Fruit fly (Drosophila melanogaster): ENCODE results near the gene Uggt.

Gene Uggt

DNA sequence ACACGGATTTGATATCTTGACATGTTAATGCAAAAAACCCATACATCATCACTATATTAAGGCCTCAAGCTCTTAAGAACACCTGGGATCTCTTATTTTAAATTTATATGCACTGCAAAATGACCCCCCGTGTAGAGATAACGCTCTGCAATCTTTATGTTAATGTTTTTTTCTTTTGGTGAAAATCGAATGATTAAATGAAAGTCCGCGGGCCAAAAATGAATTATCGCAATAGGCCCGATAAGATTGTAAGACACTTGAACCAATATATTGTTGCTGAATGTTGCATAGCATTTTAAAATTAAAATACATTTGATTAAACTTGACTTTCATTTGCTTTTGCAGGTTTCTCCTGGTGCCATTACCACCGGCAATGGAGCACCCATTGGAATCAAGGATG, 46.6 kb upstream of the Uggt start:
- TF ChIP-seq svp (GFP tag) (peak; percentile 94), Sox14 (GFP tag; optimal IDR thresholded peaks at IDR 0.05) (no peak), CG32006 (GFP tag; optimal IDR thresholded peaks at IDR 0.05) (no peak), Eip93F (GFP tag; optimal IDR thresholded peaks at IDR 0.05) (peak; percentile 56), vri (GFP tag; optimal IDR thresholded peaks at IDR 0.05) (peak; percentile 68), acj6 (GFP tag; optimal IDR thresholded peaks at IDR 0.05) (no peak)

DNA sequence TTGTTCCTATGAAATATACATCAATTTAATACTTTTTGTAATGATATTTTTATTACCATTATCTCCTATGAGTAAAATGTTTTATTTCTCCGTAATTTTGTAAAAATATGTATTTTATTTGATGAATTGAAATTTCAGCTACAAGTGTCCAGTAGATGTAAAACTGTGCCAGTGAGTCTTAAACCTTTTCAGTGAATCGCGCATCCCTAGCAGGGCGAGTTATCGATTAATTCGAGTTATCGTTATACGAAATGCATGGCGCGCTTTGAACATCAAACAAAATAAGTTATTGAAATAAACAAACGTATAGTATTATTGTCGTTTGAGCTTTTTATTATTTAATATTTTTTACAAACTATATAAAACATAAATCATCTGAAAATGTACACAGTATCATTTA, 44.2 kb upstream of the Uggt start:
- TF ChIP-seq svp (GFP tag) (peak; percentile 34), Hr4 (GFP tag; optimal IDR thresholded peaks at IDR 0.05) (peak; percentile 10), esn (GFP tag; optimal IDR thresholded peaks at IDR 0.05) (peak; percentile 1), CG8632 (GFP tag; optimal IDR thresholded peaks at IDR 0.05) (no peak), Eip93F (GFP tag; optimal IDR thresholded peaks at IDR 0.05) (peak; percentile 7), Gug (GFP tag; IDR thresholded peaks at IDR 0.05) (no peak)

DNA sequence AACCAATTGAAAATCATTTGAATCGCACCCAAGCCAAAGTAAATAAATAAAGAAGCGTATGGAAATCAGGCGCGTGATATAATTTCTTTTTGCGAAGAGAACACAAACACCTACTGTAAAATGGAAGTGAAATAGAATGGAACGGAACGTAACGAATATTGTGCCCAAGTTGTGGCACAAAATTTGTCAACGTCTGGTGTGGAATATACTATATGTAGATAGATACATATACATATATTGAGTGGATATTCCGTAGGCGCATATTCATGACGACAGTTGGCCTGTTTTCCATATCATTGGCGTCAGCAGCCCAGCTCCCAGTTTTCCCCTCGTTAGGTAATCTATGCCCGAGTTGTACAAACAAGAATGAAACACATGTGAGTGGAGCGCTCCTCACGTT, 40.4 kb upstream of the Uggt start:
- TF ChIP-seq CG32006 (GFP tag; optimal IDR thresholded peaks at IDR 0.05) (no peak), CG6808 (GFP tag; optimal IDR thresholded peaks at IDR 0.05) (no peak), CG15336 (GFP tag; IDR thresholded peaks at IDR 0.05) (no peak), Lpt (GFP tag; optimal IDR thresholded peaks at IDR 0.05) (no peak), OdsH (GFP tag; optimal IDR thresholded peaks at IDR 0.05) (no peak), CG11902 (GFP tag; optimal IDR thresholded peaks at IDR 0.05) (no peak), CG10669 (GFP tag; optimal IDR thresholded peaks at IDR 0.05) (no peak), achi (GFP tag; optimal IDR thresholded peaks at IDR 0.05) (no peak)

DNA sequence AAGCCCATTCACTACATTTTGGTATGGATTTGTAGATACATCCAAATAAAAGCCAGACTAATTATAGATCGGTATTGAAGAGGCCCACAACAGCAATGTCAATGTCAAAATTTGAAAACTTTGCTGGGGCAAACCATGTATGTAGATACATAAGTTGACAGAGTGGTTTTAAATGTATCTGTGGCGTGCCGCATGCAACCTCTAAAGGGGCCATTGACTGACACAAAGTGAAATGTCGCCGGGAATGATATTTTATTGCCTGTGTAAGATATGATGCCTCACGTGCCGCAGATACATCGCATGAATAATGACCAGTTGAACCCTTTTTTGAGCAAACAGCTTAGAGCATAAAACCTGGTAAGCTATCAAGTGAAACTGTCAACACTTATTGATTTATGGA, 39.8 kb upstream of the Uggt start:
- no peak for TF ChIP-seq topi (GFP tag; optimal IDR thresholded peaks at IDR 0.05)
- no peak for TF ChIP-seq lz (GFP tag; optimal IDR thresholded peaks at IDR 0.05)
- TF ChIP-seq Hr38 (GFP tag; optimal IDR thresholded peaks at IDR 0.05) = no peak
- TF ChIP-seq ss (GFP tag; optimal IDR thresholded peaks at IDR 0.05) = peak in 1 of 2 experiments; percentile 82
- TF ChIP-seq Gug (GFP tag; IDR thresholded peaks at IDR 0.05) = no peak
- TF ChIP-seq fkh (GFP tag; optimal IDR thresholded peaks at IDR 0.05) = no peak

DNA sequence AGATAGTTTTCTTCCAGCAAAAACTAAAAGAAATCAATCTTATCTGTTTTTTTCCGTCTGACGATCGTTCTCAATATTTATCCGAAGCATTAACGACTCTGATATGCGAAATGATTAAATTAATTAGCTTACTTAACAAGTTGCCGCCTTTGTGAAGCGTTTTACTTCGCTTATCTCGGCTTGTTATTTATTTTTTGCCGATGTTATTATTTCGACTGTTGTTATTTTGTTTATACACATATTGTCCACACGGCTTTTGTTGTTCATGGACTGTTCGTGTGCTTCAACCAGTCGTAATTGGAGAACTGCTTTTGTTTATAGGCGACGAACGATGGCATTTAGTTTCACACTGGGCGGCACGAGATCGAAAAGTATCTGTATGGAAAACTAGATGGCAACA, 39.3 kb upstream of the Uggt start:
- peak; percentile 76 for TF ChIP-seq fkh (GFP tag; optimal IDR thresholded peaks at IDR 0.05)
- TF ChIP-seq dac (GFP tag; optimal IDR thresholded peaks at IDR 0.05) = no peak
- peak in 1 of 2 experiments; percentile 0 for TF ChIP-seq ss (GFP tag; optimal IDR thresholded peaks at IDR 0.05)
- TF ChIP-seq achi (GFP tag; optimal IDR thresholded peaks at IDR 0.05) = no peak
- no peak for TF ChIP-seq CG6792 (GFP tag; optimal IDR thresholded peaks at IDR 0.05)
- TF ChIP-seq CG34406 (GFP tag; optimal IDR thresholded peaks at IDR 0.05) = peak; percentile 1
- TF ChIP-seq CG10669 (GFP tag; optimal IDR thresholded peaks at IDR 0.05) = no peak
- TF ChIP-seq topi (GFP tag; optimal IDR thresholded peaks at IDR 0.05) = peak; percentile 15
- TF ChIP-seq CG3919 (GFP tag; optimal IDR thresholded peaks at IDR 0.05) = no peak
- TF ChIP-seq Eip78C (GFP tag) = peak; percentile 78
- TF ChIP-seq fd59A (GFP tag; optimal IDR thresholded peaks at IDR 0.05) = no peak
- peak; percentile 55 for TF ChIP-seq CG6854 (GFP tag; optimal IDR thresholded peaks at IDR 0.05)
- peak; percentile 53 for TF ChIP-seq vri (GFP tag; optimal IDR thresholded peaks at IDR 0.05)
- peak; percentile 55 for TF ChIP-seq Sox102F (GFP tag; optimal IDR thresholded peaks at IDR 0.05)
- peak; percentile 27 for TF ChIP-seq CG6808 (GFP tag; optimal IDR thresholded peaks at IDR 0.05)
- peak; percentile 24 for TF ChIP-seq esn (GFP tag; optimal IDR thresholded peaks at IDR 0.05)
- TF ChIP-seq CG8632 (GFP tag; optimal IDR thresholded peaks at IDR 0.05) = no peak

DNA sequence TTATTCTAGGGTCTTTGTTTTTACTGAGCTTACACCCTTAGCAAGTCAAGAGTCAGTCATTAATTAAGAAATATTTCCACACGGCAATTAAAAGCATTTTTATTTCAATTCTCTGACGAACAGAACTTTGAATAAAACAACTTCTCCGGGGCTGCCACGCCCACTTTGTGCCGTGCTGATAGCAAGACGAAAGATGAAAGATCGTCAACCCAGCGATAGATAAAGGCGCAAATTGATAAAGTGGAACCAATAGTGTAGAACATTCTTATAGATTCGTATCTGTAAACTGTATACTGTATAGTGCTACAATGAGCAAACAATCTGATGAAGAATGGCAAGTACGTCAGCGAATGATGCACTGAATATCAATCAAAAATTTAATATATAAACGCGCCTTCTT, 37.6 kb upstream of the Uggt start:
- TF ChIP-seq salr (GFP tag; optimal IDR thresholded peaks at IDR 0.05) (no peak), achi (GFP tag; optimal IDR thresholded peaks at IDR 0.05) (no peak), CG3032 (tag; optimal IDR thresholded peaks at IDR 0.05) (no peak), Sox102F (GFP tag; optimal IDR thresholded peaks at IDR 0.05) (no peak), Sox14 (GFP tag; optimal IDR thresholded peaks at IDR 0.05) (no peak), Smox (GFP tag; optimal IDR thresholded peaks at IDR 0.05) (no peak), svp (GFP tag) (peak; percentile 92), topi (GFP tag; optimal IDR thresholded peaks at IDR 0.05) (no peak), CG8632 (GFP tag; optimal IDR thresholded peaks at IDR 0.05) (no peak), eg (GFP tag; IDR thresholded peaks at IDR 0.05) (no peak), fkh (GFP tag; optimal IDR thresholded peaks at IDR 0.05) (no peak), Hr38 (GFP tag; optimal IDR thresholded peaks at IDR 0.05) (no peak), Eip78C (GFP tag) (peak; percentile 21), CG11902 (GFP tag; optimal IDR thresholded peaks at IDR 0.05) (no peak), Eip93F (GFP tag; optimal IDR thresholded peaks at IDR 0.05) (no peak)
